Worm (Caenorhabditis elegans) whole organism, L3 larva: ENCODE results near the gene M28.10.

Experiments used
- R02D3.7 ChIP-seq: fragments of 150-350 bp; optimal IDR thresholded peaks from 2 replicates; lab custom pipeline; 2014; ENCODE audit warnings: missing biosample characterization, missing genetic modification characterization
- ZK546.5 ChIP-seq: sonication (generic microtip); optimal IDR thresholded peaks from 2 replicates; lab custom pipeline; 2017; ENCODE audit warnings: missing biosample characterization, missing genetic modification characterization
- aly-2 ChIP-seq: fragments of 150-350 bp; optimal IDR thresholded peaks from 2 replicates; lab custom pipeline; 2014; ENCODE audit warnings: missing biosample characterization, missing genetic modification characterization
- ama-1 ChIP-seq: fragments of 150-350 bp; optimal IDR thresholded peaks from 2 replicates; lab custom pipeline; 2018
- ceh-16 ChIP-seq: sonication (generic microtip); optimal IDR thresholded peaks from 2 replicates; lab custom pipeline; 2017; ENCODE audit warnings: missing biosample characterization, missing genetic modification characterization
- ceh-82 ChIP-seq: fragments of 150-350 bp; optimal IDR thresholded peaks from 2 replicates; lab custom pipeline; 2014; ENCODE audit warnings: missing biosample characterization, missing genetic modification characterization
- daf-12 ChIP-seq: fragments of 150-350 bp; optimal IDR thresholded peaks from 2 replicates; lab custom pipeline; 2014; ENCODE audit warnings: missing biosample characterization, missing genetic modification reagents, missing genetic modification characterization
- egl-27 ChIP-seq: sonication (generic microtip); optimal IDR thresholded peaks from 4 replicates; lab custom pipeline; 2017; ENCODE audit warnings: missing biosample characterization, missing genetic modification reagents, missing genetic modification characterization
- elt-2 ChIP-seq: sonication (generic microtip); optimal IDR thresholded peaks from 2 replicates; lab custom pipeline; 2016; ENCODE audit warnings: missing genetic modification reagents, mild to moderate bottlenecking, missing genetic modification characterization, missing compliant biosample characterization
- elt-3 ChIP-seq, 3 experiments: fragments of 150-350 bp in 1 of 3; sonication (generic microtip) in 2 of 3; optimal IDR thresholded peaks; 2 replicates in 2 of 3; 4 replicates in 1 of 3; lab custom pipeline; 2014 to 2017; ENCODE audit warnings: missing biosample characterization in 3 of 3, missing genetic modification characterization in 3 of 3
- eor-1 ChIP-seq, 2 experiments: fragments of 150-350 bp; optimal IDR thresholded peaks; 2 replicates each; lab custom pipeline; 2014 to 2018; ENCODE audit warnings: missing biosample characterization in 2 of 2, missing genetic modification characterization in 2 of 2
- fkh-10 ChIP-seq: sonication (generic microtip); optimal IDR thresholded peaks from 2 replicates; lab custom pipeline; 2017; ENCODE audit warnings: missing biosample characterization, missing genetic modification reagents, missing genetic modification characterization
- fkh-2 ChIP-seq: fragments of 150-350 bp; optimal IDR thresholded peaks from 2 replicates; lab custom pipeline; 2014; ENCODE audit warnings: missing biosample characterization, missing genetic modification reagents, missing genetic modification characterization
- hmg-11 ChIP-seq: sonication (generic microtip); optimal IDR thresholded peaks from 2 replicates; lab custom pipeline; 2016; ENCODE audit warnings: missing genetic modification characterization, missing compliant biosample characterization
- lin-15B ChIP-seq: fragments of 150-350 bp; optimal IDR thresholded peaks from 2 replicates; lab custom pipeline; 2014; ENCODE audit warnings: missing biosample characterization, missing genetic modification characterization
- mdl-1 ChIP-seq: fragments of 150-350 bp; optimal IDR thresholded peaks from 2 replicates; lab custom pipeline; 2014; ENCODE audit warnings: missing biosample characterization, missing genetic modification characterization
- mml-1 ChIP-seq: fragments of 150-350 bp; sonication (generic microtip); optimal IDR thresholded peaks from 3 replicates; lab custom pipeline; 2014; ENCODE audit warnings: missing biosample characterization, missing genetic modification characterization
- nfya-1 ChIP-seq: sonication (generic microtip); optimal IDR thresholded peaks from 2 replicates; lab custom pipeline; 2017; ENCODE audit warnings: missing genetic modification characterization, mild to moderate bottlenecking, missing compliant biosample characterization, antibody characterized with exemption, moderate library complexity; ENCODE audit not compliant: insufficient read depth
- nhr-11 ChIP-seq: fragments of 150-350 bp; optimal IDR thresholded peaks from 2 replicates; lab custom pipeline; 2014; ENCODE audit warnings: missing biosample characterization, missing genetic modification characterization
- nhr-12 ChIP-seq: fragments of 150-350 bp; optimal IDR thresholded peaks from 2 replicates; lab custom pipeline; 2014; ENCODE audit warnings: missing biosample characterization, missing genetic modification characterization
- nhr-23 ChIP-seq: fragments of 150-350 bp; optimal IDR thresholded peaks from 2 replicates; lab custom pipeline; 2014; ENCODE audit warnings: missing biosample characterization, missing genetic modification reagents, missing genetic modification characterization
- nhr-237 ChIP-seq: fragments of 150-350 bp; optimal IDR thresholded peaks from 2 replicates; lab custom pipeline; 2014; ENCODE audit warnings: missing biosample characterization, missing genetic modification characterization
- nhr-25 ChIP-seq: sonication (generic microtip); optimal IDR thresholded peaks from 2 replicates; lab custom pipeline; 2017; ENCODE audit warnings: missing biosample characterization, missing genetic modification characterization
- nhr-43 ChIP-seq: sonication (generic microtip); optimal IDR thresholded peaks from 2 replicates; lab custom pipeline; 2016; ENCODE audit warnings: mild to moderate bottlenecking, missing genetic modification characterization, missing compliant biosample characterization; ENCODE audit not compliant: poor library complexity, severe bottlenecking
- nhr-67 ChIP-seq: fragments of 150-350 bp; optimal IDR thresholded peaks from 2 replicates; lab custom pipeline; 2014; ENCODE audit warnings: missing biosample characterization, missing genetic modification characterization
- nhr-76 ChIP-seq: fragments of 150-350 bp; sonication (generic microtip); optimal IDR thresholded peaks from 5 replicates; lab custom pipeline; 2014; ENCODE audit warnings: missing biosample characterization, missing genetic modification characterization
- nhr-77 ChIP-seq: fragments of 150-350 bp; optimal IDR thresholded peaks from 2 replicates; lab custom pipeline; 2014; ENCODE audit warnings: missing biosample characterization, missing genetic modification characterization
- pqm-1 ChIP-seq: fragments of 150-350 bp; optimal IDR thresholded peaks from 2 replicates; lab custom pipeline; 2017; ENCODE audit warnings: missing biosample characterization, missing genetic modification characterization, inconsistent platforms
- snpc-4 ChIP-seq: fragments of 150-350 bp; optimal IDR thresholded peaks from 2 replicates; lab custom pipeline; 2014; ENCODE audit warnings: missing biosample characterization, missing genetic modification characterization
- tbx-2 ChIP-seq: sonication (generic microtip); optimal IDR thresholded peaks from 2 replicates; lab custom pipeline; 2016; ENCODE audit warnings: mild to moderate bottlenecking, missing genetic modification characterization, missing compliant biosample characterization
- unc-39 ChIP-seq: sonication (generic microtip); optimal IDR thresholded peaks from 4 replicates; lab custom pipeline; 2017; ENCODE audit warnings: missing biosample characterization, missing genetic modification characterization
- unc-62 ChIP-seq: fragments of 150-350 bp; sonication (generic microtip); optimal IDR thresholded peaks from 4 replicates; lab custom pipeline; 2014; ENCODE audit warnings: missing biosample characterization, missing genetic modification reagents, missing genetic modification characterization
- zag-1 ChIP-seq: fragments of 150-350 bp; optimal IDR thresholded peaks from 2 replicates; lab custom pipeline; 2014; ENCODE audit warnings: missing biosample characterization, missing genetic modification characterization
- ztf-4 ChIP-seq: fragments of 150-350 bp; optimal IDR thresholded peaks from 2 replicates; lab custom pipeline; 2014; ENCODE audit warnings: missing biosample characterization, missing genetic modification characterization

Gene M28.10

ce11 chrII:10646901-10647566 lies at the start of gene M28.10:
Gene M28.10 (plus strand): TSS chrII:10647516.
- TF ChIP-seq pqm-1 (tag; lab: Kevin White, UChicago) (peak; percentile 12), elt-2 (peak; percentile 58), aly-2 (tag; lab: Kevin White, UChicago) (no peak), zag-1 (tag; lab: Kevin White, UChicago) (no peak), ceh-82 (no peak)

- TF ChIP-seq nfya-1 (no peak), eor-1 (tag; optimal IDR thresholded peaks at IDR 0.05; lab: Kevin White, UChicago) (no peak)
- TF ChIP-seq, all 47 proteins: peak for 0
Observed at ce11 chrII:10598039-10598438, 49.3 kb upstream of the M28.10 start, which contains the start of gene C14A4.8. Gene C14A4.8 (minus strand): TSS chrII:10598139.

DNA sequence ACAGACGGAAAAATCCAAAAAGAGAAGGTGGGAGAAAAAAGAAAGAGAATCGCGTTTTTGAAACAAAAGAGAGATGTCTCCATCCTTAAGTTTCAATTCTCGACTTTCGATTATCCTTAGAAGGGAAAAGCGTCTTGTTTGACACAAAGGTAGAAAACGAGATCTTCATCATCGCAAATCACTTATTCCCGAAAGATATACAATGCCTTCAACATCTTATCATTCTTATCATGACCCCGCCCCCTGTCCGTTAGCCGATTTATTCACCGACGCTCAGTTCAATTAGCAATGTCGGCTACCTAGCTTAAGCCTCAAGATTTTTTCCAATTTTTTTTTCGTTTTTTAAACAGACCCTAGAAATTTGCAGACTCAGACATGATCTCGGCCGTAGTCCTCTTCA lies 48.3 kb upstream of the M28.10 start, which contains the start of gene C14A4.9:
Gene C14A4.9 (plus strand): TSS at position 368 of the 400 bp plus-strand sequence.
- TF ChIP-seq nhr-43 (no peak), nfya-1 (no peak), zag-1 (tag; lab: Kevin White, UChicago) (no peak), R02D3.7 (no peak), nhr-23 (tag; lab: Kevin White, UChicago) (peak; percentile 17), ama-1 (no peak), ceh-82 (no peak), fkh-2 (tag; lab: Kevin White, UChicago) (no peak), snpc-4 (tag; lab: Kevin White, UChicago) (no peak), ceh-16 (no peak), tbx-2 (no peak), fkh-10 (no peak), nhr-12 (tag; lab: Kevin White, UChicago) (no peak), ZK546.5 (tag; lab: Kevin White, UChicago) (no peak), eor-1 (tag; optimal IDR thresholded peaks at IDR 0.05; lab: Kevin White, UChicago) (no peak), nhr-11 (tag; lab: Kevin White, UChicago) (no peak), elt-3 (tag; optimal IDR thresholded peaks at IDR 0.05; lab: Kevin White, UChicago) (peak; percentile 11 to 84 (median 62))

ce11 chrII:10602184-10602583 lies 45.1 kb upstream of the M28.10 start, which contains the start of gene srv-2:
Gene srv-2 (minus strand): TSS chrII:10602284.
- no peak for TF ChIP-seq unc-39 (tag; lab: Kevin White, UChicago)
- no peak for TF ChIP-seq hmg-11 (tag; lab: Kevin White, UChicago)
- no peak for TF ChIP-seq ztf-4 (tag; lab: Kevin White, UChicago)
- no peak for TF ChIP-seq nhr-67 (tag; lab: Kevin White, UChicago)
- no peak for TF ChIP-seq R02D3.7
- no peak for TF ChIP-seq daf-12 (tag; lab: Kevin White, UChicago)
- no peak for TF ChIP-seq nhr-25
- no peak for TF ChIP-seq ZK546.5 (tag; lab: Kevin White, UChicago)
- TF ChIP-seq nhr-77 (tag; lab: Kevin White, UChicago): no peak
- TF ChIP-seq unc-62 (GFP tag; lab: Kevin White, UChicago): no peak
- TF ChIP-seq ceh-16: no peak
- no peak for TF ChIP-seq lin-15B (tag; lab: Kevin White, UChicago)
- no peak for TF ChIP-seq nhr-76 (tag; lab: Kevin White, UChicago)
- no peak for TF ChIP-seq fkh-10
- TF ChIP-seq mdl-1 (tag; lab: Kevin White, UChicago): no peak
- TF ChIP-seq egl-27 (tag; lab: Kevin White, UChicago): no peak
- no peak for TF ChIP-seq nhr-43

ce11 chrII:10603560-10603959 lies 43.8 kb upstream of the M28.10 start:
- no peak for TF ChIP-seq ztf-4 (tag; lab: Kevin White, UChicago)
- peak; percentile 81 for TF ChIP-seq nfya-1
- TF ChIP-seq nhr-67 (tag; lab: Kevin White, UChicago): no peak

- TF ChIP-seq nhr-237 (tag; lab: Kevin White, UChicago) (no peak), hmg-11 (tag; lab: Kevin White, UChicago) (no peak), mml-1 (tag; lab: Kevin White, UChicago) (no peak), tbx-2 (no peak)
Observed at ce11 chrII:10605512-10605911, 41.8 kb upstream of the M28.10 start, which contains the start of gene taf-13. Gene taf-13 (minus strand): TSS chrII:10605612.
